Worm (Caenorhabditis elegans) whole organism, L4 larva: Measurements from ENCODE around the gene nhr-20.

ENCODE experiments used
- D1046.2 ChIP-seq: fragments of 200-800 bp; sonication (Bioruptor generic); IDR thresholded peaks from 2 replicates; pipeline ENCODE4 v1.3.6; 2022; ENCODE audit warnings: missing genetic modification characterization, missing compliant biosample characterization
- F44E2.7 ChIP-seq: fragments of 200-800 bp; sonication (Bioruptor generic); IDR thresholded peaks from 2 replicates; pipeline ENCODE4 v2.1.2; 2022; ENCODE audit warnings: missing genetic modification characterization, missing compliant biosample characterization
- R02D3.7 ChIP-seq: fragments of 150-350 bp; sonication (generic microtip); optimal IDR thresholded peaks from 3 replicates; lab custom pipeline; 2014; ENCODE audit warnings: missing biosample characterization, missing genetic modification characterization
- Y105C5A.15 ChIP-seq: fragments of 200-800 bp; sonication (Bioruptor generic); IDR thresholded peaks from 2 replicates; pipeline ENCODE4 v1.3.6; 2022; ENCODE audit warnings: missing genetic modification characterization, missing compliant biosample characterization
- aha-1 ChIP-seq: fragments of 150-350 bp; peaks from one replicate; lab custom pipeline; 2014; ENCODE audit warnings: missing biosample characterization, missing genetic modification characterization
- aly-2 ChIP-seq: sonication (generic microtip); optimal IDR thresholded peaks from 2 replicates; lab custom pipeline; 2018; ENCODE audit warnings: missing biosample characterization, missing genetic modification characterization
- arid-1 ChIP-seq: fragments of 200-800 bp; sonication (Bioruptor generic); conservative IDR thresholded peaks from 2 replicates; pipeline ENCODE4 v1.3.6; 2022; ENCODE audit warnings: missing genetic modification reagents, missing genetic modification characterization, missing compliant biosample characterization
- attf-4 ChIP-seq: sonication (generic microtip); optimal IDR thresholded peaks from 3 replicates; lab custom pipeline; 2017; ENCODE audit warnings: missing biosample characterization, missing genetic modification characterization
- ceh-82 ChIP-seq: sonication (generic microtip); optimal IDR thresholded peaks from 2 replicates; lab custom pipeline; 2017; ENCODE audit warnings: missing biosample characterization, missing genetic modification characterization
- ces-1 ChIP-seq: fragments of 150-350 bp; sonication (generic microtip); optimal IDR thresholded peaks from 4 replicates; lab custom pipeline; 2014; ENCODE audit warnings: missing biosample characterization, missing genetic modification reagents, missing genetic modification characterization
- cey-2 ChIP-seq: sonication (generic microtip); optimal IDR thresholded peaks from 3 replicates; lab custom pipeline; 2017; ENCODE audit warnings: missing genetic modification characterization, mild to moderate bottlenecking, missing compliant biosample characterization, antibody characterized with exemption, borderline replicate concordance; ENCODE audit not compliant: insufficient read depth
- ctbp-1 ChIP-seq: fragments of 200-800 bp; sonication (Bioruptor generic); IDR thresholded peaks from 2 replicates; pipeline ENCODE4 v1.3.6; 2022; ENCODE audit warnings: missing genetic modification reagents, missing genetic modification characterization, missing compliant biosample characterization
- daf-12 ChIP-seq: fragments of 150-350 bp; optimal IDR thresholded peaks from 2 replicates; lab custom pipeline; 2014; ENCODE audit warnings: missing biosample characterization, missing genetic modification reagents, missing genetic modification characterization
- daf-8 ChIP-seq: fragments of 200-800 bp; sonication (Bioruptor generic); IDR thresholded peaks from 2 replicates; pipeline ENCODE4 v1.3.6; 2022; ENCODE audit warnings: missing genetic modification characterization, missing compliant biosample characterization
- duxl-1 ChIP-seq: sonication (generic microtip); optimal IDR thresholded peaks from 2 replicates; lab custom pipeline; 2016; ENCODE audit warnings: mild to moderate bottlenecking, missing genetic modification characterization, moderate library complexity, missing compliant biosample characterization; ENCODE audit not compliant: poor library complexity
- dve-1 ChIP-seq: sonication (generic microtip); optimal IDR thresholded peaks from 2 replicates; lab custom pipeline; 2017; ENCODE audit warnings: antibody characterized with exemption, mild to moderate bottlenecking, missing genetic modification characterization, missing compliant biosample characterization; ENCODE audit not compliant: insufficient read depth
- egl-43 ChIP-seq: fragments of 200-800 bp; sonication (Bioruptor generic); IDR thresholded peaks from 2 replicates; pipeline ENCODE4 v1.3.6; 2022; ENCODE audit warnings: missing genetic modification reagents, missing genetic modification characterization, missing compliant biosample characterization
- gei-8 ChIP-seq: fragments of 200-800 bp; sonication (Bioruptor generic); optimal IDR thresholded peaks from 2 replicates; lab custom pipeline; 2018; ENCODE audit warnings: mild to moderate bottlenecking, missing genetic modification characterization, missing compliant biosample characterization
- hif-1 ChIP-seq, 2 experiments: sonication (generic microtip); optimal IDR thresholded peaks; 2 replicates each; lab custom pipeline; 2016 to 2017; ENCODE audit warnings: missing compliant biosample characterization in 2 of 2, missing genetic modification characterization in 2 of 2, missing genetic modification reagents in 2 of 2, missing genotype in 2 of 2, mild to moderate bottlenecking in 1 of 2
- lin-15B ChIP-seq: fragments of 150-350 bp; sonication (generic microtip); optimal IDR thresholded peaks from 3 replicates; lab custom pipeline; 2014; ENCODE audit warnings: missing biosample characterization, missing genetic modification characterization
- lin-38 ChIP-seq: fragments of 200-800 bp; sonication (Bioruptor generic); IDR thresholded peaks from 2 replicates; pipeline ENCODE4 v1.3.6; 2022; ENCODE audit warnings: missing genetic modification reagents, missing genetic modification characterization, missing compliant biosample characterization
- madf-5 ChIP-seq, 2 experiments: fragments of 200-800 bp; sonication (Bioruptor generic); IDR thresholded peaks; 2 replicates each; pipeline ENCODE4 v1.3.6; 2022; ENCODE audit warnings: missing compliant biosample characterization in 2 of 2, missing genetic modification characterization in 2 of 2
- mdl-1 ChIP-seq, 2 experiments: fragments of 150-350 bp in 1 of 2; sonication (generic microtip) in 1 of 2; optimal IDR thresholded peaks; 2 replicates each; lab custom pipeline; 2014 to 2017; ENCODE audit warnings: missing biosample characterization in 2 of 2, missing genetic modification characterization in 2 of 2
- mes-2 ChIP-seq: sonication (generic microtip); optimal IDR thresholded peaks from 2 replicates; lab custom pipeline; 2016; ENCODE audit warnings: missing genotype, mild to moderate bottlenecking, missing genetic modification characterization, missing compliant biosample characterization; ENCODE audit not compliant: poor library complexity, severe bottlenecking
- nhr-10 ChIP-seq: fragments of 150-350 bp; optimal IDR thresholded peaks from 2 replicates; lab custom pipeline; 2014; ENCODE audit warnings: missing biosample characterization, missing genetic modification characterization
- nhr-11 ChIP-seq: fragments of 150-350 bp; optimal IDR thresholded peaks from 2 replicates; lab custom pipeline; 2014; ENCODE audit warnings: missing biosample characterization, missing genetic modification characterization
- nhr-111 ChIP-seq: fragments of 200-800 bp; sonication (Bioruptor generic); optimal IDR thresholded peaks from 2 replicates; lab custom pipeline; 2018; ENCODE audit warnings: mild to moderate bottlenecking, missing genetic modification characterization, missing compliant biosample characterization
- nhr-25 ChIP-seq: sonication (generic microtip); optimal IDR thresholded peaks from 2 replicates; lab custom pipeline; 2017; ENCODE audit warnings: missing genetic modification characterization, mild to moderate bottlenecking, missing compliant biosample characterization, antibody characterized with exemption, moderate library complexity, borderline replicate concordance; ENCODE audit not compliant: insufficient read depth
- nhr-28 ChIP-seq: fragments of 150-350 bp; optimal IDR thresholded peaks from 2 replicates; lab custom pipeline; 2014; ENCODE audit warnings: missing biosample characterization, missing genetic modification characterization
- nhr-41 ChIP-seq: fragments of 200-800 bp; sonication (Bioruptor generic); IDR thresholded peaks from 2 replicates; pipeline ENCODE4 v1.3.6; 2022; ENCODE audit warnings: missing genetic modification reagents, missing genetic modification characterization, missing compliant biosample characterization
- nhr-42 ChIP-seq: fragments of 200-800 bp; sonication (Bioruptor generic); IDR thresholded peaks from 2 replicates; pipeline ENCODE4 v1.3.6; 2022; ENCODE audit warnings: missing genetic modification characterization, missing compliant biosample characterization
- nhr-48 ChIP-seq: sonication (generic microtip); optimal IDR thresholded peaks from 2 replicates; lab custom pipeline; 2016; ENCODE audit warnings: mild to moderate bottlenecking, missing genetic modification characterization, missing compliant biosample characterization
- nhr-6 ChIP-seq: fragments of 150-350 bp; optimal IDR thresholded peaks from 2 replicates; lab custom pipeline; 2014; ENCODE audit warnings: missing biosample characterization, missing genetic modification characterization
- php-3 ChIP-seq: fragments of 200-800 bp; sonication (Bioruptor generic); IDR thresholded peaks from 2 replicates; pipeline ENCODE4 v1.3.6; 2022; ENCODE audit warnings: missing genetic modification reagents, missing genetic modification characterization, missing compliant biosample characterization
- pqm-1 ChIP-seq: sonication (generic microtip); optimal IDR thresholded peaks from 2 replicates; lab custom pipeline; 2017; ENCODE audit warnings: missing biosample characterization, missing genetic modification characterization
- rbr-2 ChIP-seq: sonication (generic microtip); optimal IDR thresholded peaks from 2 replicates; lab custom pipeline; 2016; ENCODE audit warnings: missing genotype, missing genetic modification characterization, missing compliant biosample characterization
- set-16 ChIP-seq: fragments of 200-800 bp; sonication (Bioruptor generic); IDR thresholded peaks from 2 replicates; pipeline ENCODE4 v1.3.6; 2022; ENCODE audit warnings: missing genetic modification reagents, missing genetic modification characterization, missing compliant biosample characterization
- snpc-1.2 ChIP-seq: fragments of 200-800 bp; sonication (Bioruptor generic); IDR thresholded peaks from 2 replicates; pipeline ENCODE4 v1.3.6; 2022; ENCODE audit warnings: missing genetic modification reagents, missing genetic modification characterization, missing compliant biosample characterization
- snpc-4 ChIP-seq: fragments of 150-350 bp; optimal IDR thresholded peaks from 2 replicates; lab custom pipeline; 2014; ENCODE audit warnings: missing biosample characterization, missing genetic modification characterization
- tra-1 ChIP-seq: fragments of 200-800 bp; sonication (Bioruptor generic); IDR thresholded peaks from 2 replicates; pipeline ENCODE4 v1.3.6; 2022; ENCODE audit warnings: missing genetic modification reagents, missing genetic modification characterization, missing compliant biosample characterization
- unc-62 ChIP-seq, 3 experiments: fragments of 150-350 bp in 1 of 3; sonication (generic microtip); optimal IDR thresholded peaks in 2 of 3; peaks in 1 of 3; 1 replicate in 1 of 3; 2 replicates in 2 of 3; lab custom pipeline; 2014 to 2017; ENCODE audit warnings: missing biosample characterization in 3 of 3, missing genetic modification characterization in 3 of 3, missing genetic modification reagents in 3 of 3, missing genotype in 1 of 3
- zag-1 ChIP-seq: fragments of 150-350 bp; optimal IDR thresholded peaks from 2 replicates; lab custom pipeline; 2014; ENCODE audit warnings: missing biosample characterization, missing genetic modification characterization
- zfp-2 ChIP-seq: sonication (generic microtip); optimal IDR thresholded peaks from 2 replicates; lab custom pipeline; 2016; ENCODE audit warnings: mild to moderate bottlenecking, missing genetic modification characterization, missing compliant biosample characterization
- zip-11 ChIP-seq: fragments of 200-800 bp; sonication (Bioruptor generic); IDR thresholded peaks from 2 replicates; pipeline ENCODE4 v1.3.6; 2022; ENCODE audit warnings: missing genetic modification characterization, missing compliant biosample characterization

Gene nhr-20

DNA sequence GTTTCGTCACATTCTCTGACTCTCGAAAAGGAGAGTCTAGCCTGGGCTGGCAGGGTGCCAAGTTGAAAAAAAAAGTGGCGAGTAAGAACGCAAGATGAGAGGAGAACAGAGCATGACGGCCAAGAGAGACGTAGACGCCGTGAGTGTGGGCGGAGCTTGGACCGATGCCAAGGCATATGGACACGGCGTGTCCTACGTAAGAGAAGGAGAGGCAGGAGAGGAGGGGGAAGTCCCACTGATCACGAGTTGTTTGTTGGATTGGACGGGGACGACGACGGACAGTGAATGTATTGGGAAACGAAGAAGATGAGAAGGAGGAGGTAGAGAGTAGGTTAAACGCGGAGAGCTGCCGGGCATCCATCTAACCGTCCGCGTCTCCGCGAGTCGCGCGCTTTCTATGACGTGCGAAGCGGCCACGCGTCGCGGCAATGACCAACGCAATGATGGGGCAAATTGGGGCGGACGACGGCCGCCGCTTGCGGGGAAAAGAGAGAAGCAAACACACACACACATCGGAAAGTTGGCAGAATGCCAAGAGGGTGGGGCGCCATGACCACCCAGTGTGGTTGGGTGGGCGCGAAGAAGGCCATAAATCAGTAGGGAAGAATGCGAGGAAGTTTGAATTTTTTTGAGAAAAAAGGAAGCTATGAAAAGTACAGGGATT is 49.1 kb upstream of the nhr-20 start (continued):
- TF ChIP-seq nhr-48 = peak; percentile 99
- TF ChIP-seq ceh-82 (tag; lab: Kevin White, UChicago) = no peak
- TF ChIP-seq snpc-4 (tag; lab: Kevin White, UChicago) = peak; percentile 56
- peak; percentile 100 for TF ChIP-seq gei-8 (GFP tag; lab: Kevin White, UChicago)
- peak; percentile 29 for TF ChIP-seq nhr-6 (tag; lab: Kevin White, UChicago)
- peak; percentile 9; the same call in 1 of the 2 replicates for TF ChIP-seq D1046.2 (GFP tag; lab: Robert Waterston, UW)
- peak; percentile 85 for TF ChIP-seq lin-38 (GFP tag; lab: Robert Waterston, UW)
- TF ChIP-seq R02D3.7 (tag; lab: Kevin White, UChicago) = no peak
- TF ChIP-seq nhr-10 (tag; lab: Kevin White, UChicago) = peak; percentile 93
- peak; percentile 99 for TF ChIP-seq dve-1 (tag; lab: Kevin White, UChicago)
- TF ChIP-seq, all 104 proteins: peak for 84

DNA sequence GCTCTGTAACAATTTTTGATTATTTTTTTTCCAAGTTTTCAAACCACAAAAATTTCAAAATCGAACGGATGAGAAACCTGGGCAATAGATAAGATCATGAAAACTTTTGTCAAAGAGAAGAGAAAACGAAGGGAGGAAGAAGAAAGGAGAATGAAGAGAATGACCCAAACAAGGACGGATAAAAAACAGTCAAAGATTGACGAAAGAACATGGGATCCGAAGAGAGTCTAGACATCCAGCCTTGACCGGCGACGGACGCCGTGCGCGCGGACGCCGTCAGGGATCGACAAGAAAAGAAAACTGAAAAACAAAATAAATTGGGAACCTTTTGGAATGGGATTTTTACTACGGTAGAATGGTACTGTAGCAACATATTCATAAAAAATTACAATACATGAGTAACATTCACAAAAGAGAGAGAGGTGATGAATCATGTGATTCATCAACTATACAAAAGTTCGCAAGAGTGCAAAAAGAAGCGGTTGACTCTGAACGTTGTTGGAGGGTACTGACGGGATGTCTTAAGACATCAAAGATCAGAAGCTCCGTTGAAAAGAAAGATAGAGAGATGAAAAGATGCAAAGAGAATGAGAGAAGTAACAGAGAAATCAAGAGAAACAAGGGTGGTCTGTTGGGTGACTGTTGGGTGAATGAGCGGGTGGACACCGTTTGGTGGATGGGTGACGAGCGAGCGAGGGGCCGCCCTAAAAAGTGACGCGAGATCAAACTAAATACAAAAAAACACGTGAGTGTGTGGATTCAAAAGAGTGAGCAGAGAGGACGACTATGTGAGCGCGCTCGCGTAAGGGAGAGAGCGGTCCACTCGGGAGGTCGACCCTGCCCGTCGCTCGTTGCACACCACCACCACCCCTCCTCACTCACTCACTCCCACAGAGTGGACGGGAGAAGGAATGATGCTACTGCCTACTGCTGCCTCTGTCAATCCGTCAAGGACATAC is 47.5 kb upstream of the nhr-20 start, which contains the start of gene sup-26:
TSS of gene sup-26 (minus strand) at position 10 of the 959 bp plus-strand sequence.
- no peak for TF ChIP-seq F44E2.7 (GFP tag; lab: Robert Waterston, UW)
- no peak for TF ChIP-seq zag-1 (tag; lab: Kevin White, UChicago)
- no peak for TF ChIP-seq nhr-11
- no peak for TF ChIP-seq pqm-1 (tag; lab: Kevin White, UChicago)
- TF ChIP-seq nhr-42 = no peak
- TF ChIP-seq egl-43 = no peak
- TF ChIP-seq unc-62 (GFP tag; optimal IDR thresholded peaks at IDR 0.05 in 1 of 2; lab: Kevin White, UChicago) = peak in 1 of 2 experiments; percentile 57
- no peak for TF ChIP-seq unc-62 (tag; optimal IDR thresholded peaks at IDR 0.05; lab: Kevin White, UChicago)
- TF ChIP-seq zip-11 (GFP tag; lab: Robert Waterston, UW) = no peak
- TF ChIP-seq php-3 (GFP tag; lab: Robert Waterston, UW) = no peak
- TF ChIP-seq arid-1 (GFP tag; lab: Robert Waterston, UW) = no peak
- no peak for TF ChIP-seq mdl-1 (tag; optimal IDR thresholded peaks at IDR 0.05; lab: Kevin White, UChicago)
- TF ChIP-seq R02D3.7 (tag; lab: Kevin White, UChicago) = no peak
- peak; percentile 15 for TF ChIP-seq nhr-25 (tag; lab: Kevin White, UChicago)
- TF ChIP-seq duxl-1 (tag; lab: Kevin White, UChicago) = no peak
- no peak for TF ChIP-seq madf-5 (GFP tag; IDR thresholded peaks at IDR 0.05; lab: Robert Waterston, UW)
- TF ChIP-seq aha-1 (tag; lab: Kevin White, UChicago) = peak; percentile 90
- TF ChIP-seq ctbp-1 (GFP tag; lab: Robert Waterston, UW) = no peak
- no peak for TF ChIP-seq cey-2 (tag; lab: Kevin White, UChicago)
- TF ChIP-seq attf-4 (tag; lab: Kevin White, UChicago) = no peak
- TF ChIP-seq D1046.2 (GFP tag; lab: Robert Waterston, UW) = no peak
- TF ChIP-seq daf-12 = no peak
- no peak for TF ChIP-seq snpc-1.2
- no peak for TF ChIP-seq Y105C5A.15 (GFP tag; lab: Robert Waterston, UW)
- TF ChIP-seq nhr-28 = peak; percentile 11
- no peak for TF ChIP-seq nhr-41 (GFP tag; lab: Robert Waterston, UW)
- no peak for TF ChIP-seq hif-1 (tag; optimal IDR thresholded peaks at IDR 0.05; lab: Kevin White, UChicago)
- no peak for TF ChIP-seq mes-2 (tag; lab: Kevin White, UChicago)
- no peak for TF ChIP-seq zfp-2 (tag; lab: Kevin White, UChicago)
- TF ChIP-seq set-16 (GFP tag; lab: Robert Waterston, UW) = peak; percentile 87
- TF ChIP-seq daf-8 (GFP tag; lab: Robert Waterston, UW) = no peak
- TF ChIP-seq aly-2 = no peak
- no peak for TF ChIP-seq ces-1 (GFP tag; lab: Kevin White, UChicago)
- no peak for TF ChIP-seq gei-8 (GFP tag; lab: Kevin White, UChicago)
- no peak for TF ChIP-seq tra-1 (GFP tag; lab: Robert Waterston, UW)
- TF ChIP-seq nhr-48 = no peak
- TF ChIP-seq nhr-6 (tag; lab: Kevin White, UChicago) = peak; percentile 90
- TF ChIP-seq lin-15B (tag; lab: Kevin White, UChicago) = no peak
- TF ChIP-seq nhr-111 (GFP tag; lab: Kevin White, UChicago) = no peak
- peak; percentile 32 for TF ChIP-seq rbr-2 (tag; lab: Kevin White, UChicago)
